Fruit fly (Drosophila melanogaster) Kc167 (cell line): ENCODE results near the gene CG12182.

Source experiments
- Myc ChIP-seq: fragments of >200 bp; optimal IDR thresholded peaks from 2 replicates; lab custom pipeline; 2017; ENCODE audit warnings: missing external identifiers
- Sin3A ChIP-seq: fragments of >200 bp; optimal IDR thresholded peaks from 2 replicates; lab custom pipeline; 2018; ENCODE audit warnings: missing external identifiers
- h ChIP-seq: fragments of >200 bp; optimal IDR thresholded peaks from 3 replicates; lab custom pipeline; 2018; ENCODE audit warnings: missing external identifiers
- insv ChIP-seq: fragments of >200 bp; optimal IDR thresholded peaks from 3 replicates; lab custom pipeline; 2018; ENCODE audit warnings: missing external identifiers
- psq ChIP-seq: fragments of >200 bp; optimal IDR thresholded peaks from 2 replicates; lab custom pipeline; 2017; ENCODE audit warnings: missing external identifiers
- ttk ChIP-seq: sonication (Bioruptor generic); optimal IDR thresholded peaks from 2 replicates; lab custom pipeline; 2017; ENCODE audit warnings: missing external identifiers

CG12182 gene

DNA sequence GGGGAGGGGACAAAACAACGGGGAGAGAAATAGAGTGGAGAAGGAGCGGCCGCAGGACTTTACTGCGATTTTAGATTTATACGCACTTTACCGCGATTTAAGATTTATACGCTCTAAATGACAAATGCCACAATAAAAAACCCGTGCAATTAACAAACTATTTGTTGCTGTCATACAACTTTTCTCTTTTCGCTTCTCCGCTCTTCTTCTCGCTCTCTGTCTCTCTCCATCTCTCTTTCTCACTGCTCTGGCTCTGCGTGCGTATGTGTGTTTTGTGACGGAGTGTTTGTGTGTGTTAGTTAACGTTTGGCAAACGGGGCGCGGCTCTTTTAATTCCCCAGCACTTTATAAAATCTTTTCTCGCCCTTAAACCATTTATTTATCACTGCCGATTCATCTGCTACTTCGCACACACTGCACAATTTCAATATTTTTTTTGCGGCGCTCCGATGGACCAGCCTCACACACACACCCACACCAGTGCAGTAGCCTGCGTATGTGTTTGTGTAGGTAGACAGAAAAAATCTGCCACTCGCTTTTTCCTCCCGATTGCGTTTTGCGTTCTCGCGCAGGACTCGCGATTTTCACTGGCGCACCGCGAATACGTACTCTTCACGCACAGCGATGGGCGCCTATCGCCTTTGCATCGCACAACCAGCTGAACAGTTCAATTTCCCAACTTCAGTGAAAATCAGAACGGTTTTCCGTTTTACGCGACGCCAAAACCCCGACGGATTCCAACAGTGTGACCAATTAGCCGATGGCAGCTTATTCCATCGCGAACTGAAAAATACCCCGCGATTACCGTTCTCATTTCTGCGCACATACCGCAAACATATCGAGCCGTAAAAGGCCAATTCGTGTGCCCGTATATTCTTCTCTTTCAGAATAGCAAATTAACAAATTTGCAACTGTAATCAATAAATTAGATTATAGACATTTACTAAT, 13.3 kb downstream of the CG12182 start, which contains the start of gene msn:
TSS of gene msn (minus strand) at position 747 of the 948 bp plus-strand sequence.
- no peak for TF ChIP-seq insv (lab: Kevin White, UChicago)
- TF ChIP-seq h (lab: Kevin White, UChicago): no peak
- no peak for TF ChIP-seq Sin3A (lab: Kevin White, UChicago)
- no peak for TF ChIP-seq ttk (lab: Kevin White, UChicago)
- no peak for TF ChIP-seq psq (lab: Kevin White, UChicago)
- TF ChIP-seq Myc: no peak

DNA sequence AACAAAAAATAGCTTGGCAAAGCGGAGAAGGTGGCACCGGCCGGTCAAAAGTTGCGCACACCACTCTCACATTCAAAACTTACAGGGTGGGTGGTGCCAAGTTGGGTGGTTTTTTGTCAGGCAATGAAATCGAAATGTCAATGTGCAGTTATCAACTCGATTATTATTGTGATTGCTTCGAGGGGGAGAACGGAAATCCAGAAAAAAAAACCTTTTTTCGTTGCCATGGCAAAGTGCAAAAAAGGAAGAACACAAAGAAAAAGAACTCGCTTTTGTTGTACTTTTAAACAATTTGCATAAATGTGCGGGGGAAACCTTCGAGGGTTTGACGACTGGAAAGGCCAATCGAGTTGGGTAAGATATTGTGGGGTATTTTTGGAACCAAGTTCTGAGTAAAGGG, 14.6 kb downstream of the CG12182 start:
- TF ChIP-seq psq (lab: Kevin White, UChicago): no peak
- TF ChIP-seq insv (lab: Kevin White, UChicago): no peak

dm6 chr3L:2584119-2584805, 15.1 kb downstream of the CG12182 start:
- TF ChIP-seq Sin3A (lab: Kevin White, UChicago): no peak
- TF ChIP-seq h (lab: Kevin White, UChicago): no peak
- TF ChIP-seq psq (lab: Kevin White, UChicago): no peak
- no peak for TF ChIP-seq Myc
- TF ChIP-seq ttk (lab: Kevin White, UChicago): no peak
- TF ChIP-seq insv (lab: Kevin White, UChicago): no peak

dm6 chr3L:2583537-2583870, 15.9 kb downstream of the CG12182 start:
- TF ChIP-seq Myc (no peak), Sin3A (lab: Kevin White, UChicago) (no peak), insv (lab: Kevin White, UChicago) (no peak), ttk (lab: Kevin White, UChicago) (no peak), h (lab: Kevin White, UChicago) (no peak), psq (lab: Kevin White, UChicago) (no peak)

DNA sequence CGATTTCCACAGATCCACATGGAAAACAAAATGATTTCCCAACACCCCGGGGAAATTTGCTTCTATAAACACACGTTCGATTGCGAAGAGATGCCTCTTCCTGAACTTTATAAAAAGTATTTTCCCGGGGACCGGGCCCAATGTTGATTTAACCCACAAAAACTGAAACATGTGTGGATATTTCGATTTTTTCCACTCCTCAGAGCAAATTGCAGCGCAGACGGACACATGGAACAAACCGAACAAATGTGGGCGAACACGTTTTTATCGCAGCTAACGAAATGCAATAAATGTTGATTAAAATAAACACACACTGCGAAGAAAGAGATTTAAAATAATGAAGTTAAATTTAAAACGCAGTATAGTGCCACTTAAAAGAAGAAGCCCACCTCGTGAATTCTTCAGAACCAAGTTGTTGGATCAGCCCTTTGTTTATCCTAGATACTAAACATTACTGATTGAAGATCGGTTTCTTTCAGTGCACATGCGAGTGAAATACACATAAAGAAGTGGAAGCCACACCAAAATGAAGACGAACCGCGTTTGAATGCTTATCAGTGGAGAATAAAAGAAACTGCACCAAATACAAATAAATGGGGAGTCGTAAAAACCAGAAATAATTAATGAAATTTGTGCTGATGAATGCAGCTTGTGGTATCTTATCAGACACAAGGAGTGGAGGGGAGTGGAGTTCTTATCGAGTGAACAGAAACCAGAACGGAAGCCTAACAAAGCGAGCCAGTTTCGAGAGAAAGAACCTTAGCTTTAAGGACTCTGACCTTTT, 16.4 kb downstream of the CG12182 start:
- TF ChIP-seq h (lab: Kevin White, UChicago) (no peak), ttk (lab: Kevin White, UChicago) (no peak), Myc (no peak), Sin3A (lab: Kevin White, UChicago) (no peak), insv (lab: Kevin White, UChicago) (no peak), psq (lab: Kevin White, UChicago) (no peak)

DNA sequence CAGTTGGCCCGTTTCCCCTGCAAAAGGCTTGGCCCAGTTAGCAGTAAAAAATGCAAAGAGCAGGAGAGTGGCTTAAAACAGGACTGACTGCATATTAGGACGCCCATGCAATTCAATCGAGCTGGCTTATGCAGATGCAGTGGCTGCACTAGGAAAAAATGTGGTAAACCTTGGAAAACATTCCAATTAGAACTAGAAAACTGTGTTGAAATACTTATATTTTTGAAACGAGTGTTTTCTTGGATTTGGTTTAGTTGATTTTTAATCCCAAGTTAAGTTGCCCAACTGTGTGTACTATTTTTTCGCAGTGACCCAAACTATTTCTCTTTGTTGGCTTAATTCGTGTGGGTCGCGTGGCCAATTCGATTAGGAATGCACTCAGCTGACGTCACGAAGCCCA, 17.1 kb downstream of the CG12182 start:
- no peak for TF ChIP-seq psq (lab: Kevin White, UChicago)
- no peak for TF ChIP-seq insv (lab: Kevin White, UChicago)
- no peak for TF ChIP-seq h (lab: Kevin White, UChicago)
- TF ChIP-seq Sin3A (lab: Kevin White, UChicago): no peak
- no peak for TF ChIP-seq ttk (lab: Kevin White, UChicago)
- no peak for TF ChIP-seq Myc

DNA sequence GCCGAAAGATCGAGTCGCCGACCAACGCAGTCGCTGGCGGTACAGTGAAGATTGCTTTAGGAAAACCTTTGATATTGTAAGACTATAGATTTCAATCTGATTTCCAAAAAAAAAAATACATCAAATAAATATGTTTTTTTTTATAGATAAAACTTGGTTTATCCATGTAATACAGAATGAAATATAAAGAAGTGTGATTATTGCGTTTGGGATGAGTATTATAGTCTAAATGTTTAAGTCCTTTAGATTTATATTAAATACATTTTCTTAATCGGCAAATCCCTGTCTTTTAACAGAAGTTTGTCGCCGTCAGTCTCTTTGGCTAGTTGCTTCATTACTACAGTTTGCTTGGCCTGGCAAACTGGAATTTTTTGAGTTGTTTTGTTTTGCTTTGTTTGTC, 17.5 kb downstream of the CG12182 start:
- no peak for TF ChIP-seq ttk (lab: Kevin White, UChicago)
- TF ChIP-seq Sin3A (lab: Kevin White, UChicago): no peak
- TF ChIP-seq psq (lab: Kevin White, UChicago): no peak
- TF ChIP-seq insv (lab: Kevin White, UChicago): no peak
- TF ChIP-seq h (lab: Kevin White, UChicago): no peak
- TF ChIP-seq Myc: no peak

dm6 chr3L:2581343-2581825, 18.0 kb downstream of the CG12182 start:
- no peak for TF ChIP-seq ttk (lab: Kevin White, UChicago)
- TF ChIP-seq Sin3A (lab: Kevin White, UChicago): no peak
- no peak for TF ChIP-seq h (lab: Kevin White, UChicago)
- no peak for TF ChIP-seq Myc
- TF ChIP-seq insv (lab: Kevin White, UChicago): no peak
- TF ChIP-seq psq (lab: Kevin White, UChicago): no peak

- no peak for TF ChIP-seq psq (lab: Kevin White, UChicago)
- no peak for TF ChIP-seq Myc
- no peak for TF ChIP-seq ttk (lab: Kevin White, UChicago)
- no peak for TF ChIP-seq insv (lab: Kevin White, UChicago)
- no peak for TF ChIP-seq h (lab: Kevin White, UChicago)
- no peak for TF ChIP-seq Sin3A (lab: Kevin White, UChicago)
These were observed 19.7 kb downstream of the CG12182 start for dm6 chr3L:2579557-2580224.

- TF ChIP-seq Sin3A (lab: Kevin White, UChicago): no peak
These were observed 20.6 kb downstream of the CG12182 start for dm6 chr3L:2578737-2579136.

DNA sequence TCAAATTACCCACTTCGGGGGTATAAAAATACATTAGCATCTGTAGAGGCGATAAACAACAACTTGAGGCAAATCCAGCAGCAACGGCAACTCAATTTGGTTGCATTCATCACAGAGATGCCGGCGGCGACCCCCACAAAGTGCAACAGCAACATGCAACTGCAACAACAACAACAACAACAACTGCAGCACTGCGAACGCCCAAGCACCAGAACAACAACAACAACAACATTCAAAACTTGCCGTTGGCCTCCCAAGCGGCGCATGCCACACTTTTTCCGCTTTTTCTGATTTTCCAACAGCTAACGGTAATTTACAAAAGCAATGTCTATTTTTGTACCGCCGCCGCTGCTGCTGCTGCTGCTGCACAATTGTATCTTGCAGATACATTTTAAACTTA, 21.1 kb downstream of the CG12182 start:
- TF ChIP-seq Myc: no peak
- no peak for TF ChIP-seq insv (lab: Kevin White, UChicago)
- no peak for TF ChIP-seq h (lab: Kevin White, UChicago)
- no peak for TF ChIP-seq psq (lab: Kevin White, UChicago)
- TF ChIP-seq Sin3A (lab: Kevin White, UChicago): no peak
- no peak for TF ChIP-seq ttk (lab: Kevin White, UChicago)
